Fruit fly (Drosophila melanogaster) whole organism: ENCODE data around the gene Rh5.

Experiments used
- CG8478 ChIP-seq: fragments of >200 bp; optimal IDR thresholded peaks from 2 replicates; lab custom pipeline; 2018; ENCODE audit warnings: inconsistent platforms
- Dll ChIP-seq: fragments of >200 bp; optimal IDR thresholded peaks from 2 replicates; lab custom pipeline; 2017
- EcR ChIP-seq, 2 experiments: fragments of >200 bp; optimal IDR thresholded peaks; 2 replicates each; lab custom pipeline; 2017; ENCODE audit warnings: missing biosample characterization in 2 of 2, missing genetic modification characterization in 2 of 2, missing genetic modification reagents in 2 of 2
- pan ChIP-seq: fragments of >200 bp; optimal IDR thresholded peaks from 2 replicates; lab custom pipeline; 2017
- psq ChIP-seq: fragments of >200 bp; optimal IDR thresholded peaks from 2 replicates; lab custom pipeline; 2017
- usp ChIP-seq: fragments of >200 bp; optimal IDR thresholded peaks from 2 replicates; lab custom pipeline; 2017; ENCODE audit warnings: missing biosample characterization, missing genetic modification characterization, mixed read lengths

The Rh5 gene

dm6 chr2L:12028102-12028501 lies 20.1 kb downstream of the Rh5 start:
- TF ChIP-seq pan (lab: Kevin White, UChicago) (no peak), EcR (GFP tag; optimal IDR thresholded peaks at IDR 0.05; lab: Kevin White, UChicago) (no peak), CG8478 (lab: Kevin White, UChicago) (no peak), usp (GFP tag; lab: Kevin White, UChicago) (no peak), Dll (lab: Kevin White, UChicago) (no peak), psq (lab: Kevin White, UChicago) (no peak)

dm6 chr2L:12028808-12029207 lies 20.9 kb downstream of the Rh5 start:
- no peak for TF ChIP-seq CG8478 (lab: Kevin White, UChicago)
- TF ChIP-seq usp (GFP tag; lab: Kevin White, UChicago) = no peak
- no peak for TF ChIP-seq pan (lab: Kevin White, UChicago)
- no peak for TF ChIP-seq EcR (GFP tag; optimal IDR thresholded peaks at IDR 0.05; lab: Kevin White, UChicago)
- no peak for TF ChIP-seq psq (lab: Kevin White, UChicago)
- TF ChIP-seq Dll (lab: Kevin White, UChicago) = no peak

dm6 chr2L:12029594-12030197 lies 21.7 kb downstream of the Rh5 start:
- TF ChIP-seq Dll (lab: Kevin White, UChicago) = no peak
- no peak for TF ChIP-seq pan (lab: Kevin White, UChicago)
- TF ChIP-seq psq (lab: Kevin White, UChicago) = no peak
- no peak for TF ChIP-seq CG8478 (lab: Kevin White, UChicago)
- no peak for TF ChIP-seq usp (GFP tag; lab: Kevin White, UChicago)
- no peak for TF ChIP-seq EcR (GFP tag; optimal IDR thresholded peaks at IDR 0.05; lab: Kevin White, UChicago)

dm6 chr2L:12030552-12031131 lies 22.7 kb downstream of the Rh5 start:
- TF ChIP-seq EcR (GFP tag; optimal IDR thresholded peaks at IDR 0.05; lab: Kevin White, UChicago) (no peak), usp (GFP tag; lab: Kevin White, UChicago) (no peak), psq (lab: Kevin White, UChicago) (no peak), Dll (lab: Kevin White, UChicago) (no peak), pan (lab: Kevin White, UChicago) (no peak), CG8478 (lab: Kevin White, UChicago) (no peak)

- TF ChIP-seq CG8478 (lab: Kevin White, UChicago) = no peak
- TF ChIP-seq EcR (GFP tag; optimal IDR thresholded peaks at IDR 0.05; lab: Kevin White, UChicago) = no peak
Observed at dm6 chr2L:12033890-12034289, 25.9 kb downstream of the Rh5 start, which contains the start of gene CG18788. Gene CG18788 (plus strand): TSS chr2L:12034190.

- no peak for TF ChIP-seq CG8478 (lab: Kevin White, UChicago)
Observed at dm6 chr2L:12038177-12038581, 30.2 kb downstream of the Rh5 start, which contains the start of gene Tom70. Gene Tom70 (minus strand): TSS chr2L:12038511.

dm6 chr2L:12040510-12040909 lies 32.6 kb downstream of the Rh5 start, which contains the start of gene CG6766:
Gene CG6766 (minus strand): TSS chr2L:12040689.
- no peak for TF ChIP-seq usp (GFP tag; lab: Kevin White, UChicago)
- no peak for TF ChIP-seq CG8478 (lab: Kevin White, UChicago)
- no peak for TF ChIP-seq EcR (GFP tag; optimal IDR thresholded peaks at IDR 0.05; lab: Kevin White, UChicago)
- TF ChIP-seq pan (lab: Kevin White, UChicago) = no peak
- no peak for TF ChIP-seq psq (lab: Kevin White, UChicago)
- TF ChIP-seq Dll (lab: Kevin White, UChicago) = no peak

- no peak for TF ChIP-seq EcR (GFP tag; optimal IDR thresholded peaks at IDR 0.05; lab: Kevin White, UChicago)
Observed at dm6 chr2L:12044613-12045350, 36.8 kb downstream of the Rh5 start, which contains the start of gene CG6785. Gene CG6785 (minus strand): TSS chr2L:12045200.

- TF ChIP-seq EcR (GFP tag; optimal IDR thresholded peaks at IDR 0.05; lab: Kevin White, UChicago) = peak in 1 of 2 experiments; percentile 42
- no peak for TF ChIP-seq CG8478 (lab: Kevin White, UChicago)
Observed at dm6 chr2L:12045578-12045940, 37.6 kb downstream of the Rh5 start.

dm6 chr2L:12045941-12046855 lies 38.2 kb downstream of the Rh5 start, which contains the start of gene CG6770:
Gene CG6770 (minus strand): TSS chr2L:12046118.
- TF ChIP-seq EcR (GFP tag; optimal IDR thresholded peaks at IDR 0.05; lab: Kevin White, UChicago) (peak in 1 of 2 experiments; percentile 33), psq (lab: Kevin White, UChicago) (no peak)

- no peak for TF ChIP-seq Dll (lab: Kevin White, UChicago)
- no peak for TF ChIP-seq pan (lab: Kevin White, UChicago)
- TF ChIP-seq CG8478 (lab: Kevin White, UChicago) = no peak
- no peak for TF ChIP-seq EcR (GFP tag; optimal IDR thresholded peaks at IDR 0.05; lab: Kevin White, UChicago)
- no peak for TF ChIP-seq psq (lab: Kevin White, UChicago)
- TF ChIP-seq usp (GFP tag; lab: Kevin White, UChicago) = no peak
Observed at dm6 chr2L:12046856-12047230, 38.9 kb downstream of the Rh5 start.
